Fruit fly (Drosophila melanogaster): ENCODE data around the gene Daxx.

Daxx gene

DNA sequence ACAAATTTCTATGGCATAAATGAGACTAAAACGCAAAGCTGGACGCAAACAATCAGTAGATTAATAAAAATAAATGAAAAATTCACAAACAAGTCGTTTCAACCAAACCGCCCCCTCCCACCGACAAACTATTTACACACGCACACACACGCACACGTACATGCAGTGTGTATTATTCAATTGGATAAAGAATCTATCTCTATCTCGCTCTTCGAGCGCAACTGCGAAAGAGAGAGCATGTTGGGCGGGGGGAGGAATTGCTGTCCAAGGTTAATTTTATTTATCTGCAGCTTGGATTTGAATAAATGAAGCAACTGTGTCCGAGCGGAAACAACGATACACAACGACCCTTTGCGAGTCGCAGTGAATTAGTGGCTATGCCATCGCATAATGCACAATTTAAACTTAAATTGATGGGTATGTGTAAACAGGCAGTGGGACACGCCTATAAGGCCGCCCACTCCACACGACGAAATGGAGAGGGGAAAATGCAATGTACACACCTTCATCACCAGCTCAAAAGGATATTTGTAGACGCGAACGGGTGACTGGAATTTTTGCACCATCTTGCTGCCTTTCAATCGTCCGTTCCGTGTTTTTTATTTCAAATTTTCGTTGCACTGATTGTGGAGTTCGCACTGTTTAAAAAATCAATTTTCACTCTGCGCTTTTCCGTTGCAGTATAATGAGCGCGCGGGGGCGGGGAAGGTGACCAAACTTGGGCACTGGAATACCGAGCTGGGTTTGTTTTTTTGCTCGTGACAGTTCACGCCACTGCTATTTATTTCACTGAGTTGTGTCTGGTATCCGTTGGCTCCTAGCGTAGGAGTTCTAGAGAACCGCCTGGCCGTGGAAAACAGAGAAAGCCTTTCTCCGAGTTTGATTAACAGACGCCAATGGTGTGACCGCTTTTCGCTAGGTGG, 25.4 kb upstream of the Daxx start, which contains the start of gene retm (continued):
- no peak for TF ChIP-seq CG16815 (GFP tag; optimal IDR thresholded peaks at IDR 0.05)
- TF ChIP-seq CG1233 (GFP tag; optimal IDR thresholded peaks at IDR 0.05): no peak
- no peak for TF ChIP-seq CG11696 (GFP tag; IDR thresholded peaks at IDR 0.05)
- peak; percentile 48 for TF ChIP-seq nerfin-1 (tag; optimal IDR thresholded peaks at IDR 0.05)
- TF ChIP-seq CTCF (GFP tag; optimal IDR thresholded peaks at IDR 0.05): no peak
- TF ChIP-seq CG18011 (GFP tag; optimal IDR thresholded peaks at IDR 0.05): no peak
- no peak for TF ChIP-seq CG6765 (GFP tag; optimal IDR thresholded peaks at IDR 0.05)
- no peak for TF ChIP-seq CG3726 (GFP tag; IDR thresholded peaks at IDR 0.05)
- no peak for TF ChIP-seq CG32767 (GFP tag; IDR thresholded peaks at IDR 0.05)
- TF ChIP-seq prd (optimal IDR thresholded peaks at IDR 0.05): no peak
- no peak for TF ChIP-seq prd (GFP tag; IDR thresholded peaks at IDR 0.05)
- no peak for TF ChIP-seq sr (GFP tag; IDR thresholded peaks at IDR 0.05)
- TF ChIP-seq CG3065 (GFP tag; optimal IDR thresholded peaks at IDR 0.05): peak; percentile 43
- TF ChIP-seq Dp (GFP tag; optimal IDR thresholded peaks at IDR 0.05): no peak
- TF ChIP-seq PHDP (tag; optimal IDR thresholded peaks at IDR 0.05): no peak
- no peak for TF ChIP-seq lbe (GFP tag; optimal IDR thresholded peaks at IDR 0.05)
- no peak for TF ChIP-seq wor (GFP tag; IDR thresholded peaks at IDR 0.05)
- no peak for TF ChIP-seq pnt (GFP tag; optimal IDR thresholded peaks at IDR 0.05)
- no peak for TF ChIP-seq CG15696 (tag; optimal IDR thresholded peaks at IDR 0.05)
- TF ChIP-seq CG12769 (tag; optimal IDR thresholded peaks at IDR 0.05): no peak
- no peak for TF ChIP-seq CG10366 (GFP tag; IDR thresholded peaks at IDR 0.05)
- no peak for TF ChIP-seq CG6683 (GFP tag; optimal IDR thresholded peaks at IDR 0.05)
- no peak for TF ChIP-seq CG18262 (tag; optimal IDR thresholded peaks at IDR 0.05)
- TF ChIP-seq Atf-2 (GFP tag; optimal IDR thresholded peaks at IDR 0.05): no peak
- peak; percentile 1 for TF ChIP-seq CG7839 (tag; optimal IDR thresholded peaks at IDR 0.05)
- no peak for TF ChIP-seq CG8765 (GFP tag; IDR thresholded peaks at IDR 0.05)
- TF ChIP-seq sug (tag; optimal IDR thresholded peaks at IDR 0.05): peak; percentile 4
- TF ChIP-seq Hr39 (optimal IDR thresholded peaks at IDR 0.05): no peak
- peak; percentile 39; the same call in 1 of the 2 replicates for TF ChIP-seq bbx (GFP tag; IDR thresholded peaks at IDR 0.05; ENCODE audit: partially characterized antibody)
- TF ChIP-seq CG8924 (tag; optimal IDR thresholded peaks at IDR 0.05): peak; percentile 68
- no peak for TF ChIP-seq lilli (GFP tag; optimal IDR thresholded peaks at IDR 0.05)
- TF ChIP-seq CG13296 (GFP tag; optimal IDR thresholded peaks at IDR 0.05): no peak
- no peak for TF ChIP-seq CG9817 (tag; optimal IDR thresholded peaks at IDR 0.05)
- TF ChIP-seq Rfx (GFP tag; IDR thresholded peaks at IDR 0.05): peak; percentile 23; the same call in 1 of the 2 replicates
- peak; percentile 3 for TF ChIP-seq CG3281 (GFP tag; optimal IDR thresholded peaks at IDR 0.05)
- TF ChIP-seq dysf (GFP tag; IDR thresholded peaks at IDR 0.05): no peak
- no peak for TF ChIP-seq NC2α (GFP tag; optimal IDR thresholded peaks at IDR 0.05)
- TF ChIP-seq ATbp (GFP tag; optimal IDR thresholded peaks at IDR 0.05): no peak
- TF ChIP-seq Max (GFP tag; optimal IDR thresholded peaks at IDR 0.05): no peak
- TF ChIP-seq CG11398 (GFP tag; optimal IDR thresholded peaks at IDR 0.05): no peak
- no peak for TF ChIP-seq stwl (tag; optimal IDR thresholded peaks at IDR 0.05)
- no peak for TF ChIP-seq br (optimal IDR thresholded peaks at IDR 0.05)
- 0 out of 3 replicates have a peak, but pooled peaks have one; percentile 13 for TF ChIP-seq CG11695 (GFP tag; IDR thresholded peaks at IDR 0.05)
- no peak for TF ChIP-seq CG4328 (GFP tag; optimal IDR thresholded peaks at IDR 0.05)
- no peak for TF ChIP-seq CG15269 (tag; optimal IDR thresholded peaks at IDR 0.05)
- TF ChIP-seq salm (tag; optimal IDR thresholded peaks at IDR 0.05): no peak
- no peak for TF ChIP-seq Ets97D (GFP tag; optimal IDR thresholded peaks at IDR 0.05)
- no peak for TF ChIP-seq lola (GFP tag; optimal IDR thresholded peaks at IDR 0.05)
- no peak for TF ChIP-seq CG34224 (GFP tag; IDR thresholded peaks at IDR 0.05; ENCODE audit: partially characterized antibody)
- no peak for TF ChIP-seq Xbp1 (GFP tag; optimal IDR thresholded peaks at IDR 0.05)

Data from whole organism, embryonic.